Fruit fly (Drosophila melanogaster) whole organism, prepupa: Measurements from ENCODE around the gene Cpr11A.

Source experiments
- Blimp-1 ChIP-seq: fragments of 200-800 bp; sonication (Bioruptor generic); optimal IDR thresholded peaks from 3 replicates; lab custom pipeline; 2017; ENCODE audit warnings: missing biosample characterization, missing genetic modification characterization, mild to moderate bottlenecking, moderate library complexity, missing genetic modification reagents
- CG10631 ChIP-seq: fragments of 200-800 bp; sonication (Bioruptor generic); optimal IDR thresholded peaks from 2 replicates; lab custom pipeline; 2016; ENCODE audit warnings: missing biosample characterization, missing genetic modification characterization
- CG11762 ChIP-seq: fragments of 200-800 bp; sonication (Bioruptor generic); optimal IDR thresholded peaks from 3 replicates; lab custom pipeline; 2016; ENCODE audit warnings: missing biosample characterization, missing genetic modification characterization; ENCODE audit not compliant: insufficient read depth
- CG15336 ChIP-seq: fragments of 200-800 bp; sonication (Bioruptor generic); IDR thresholded peaks from 2 replicates; pipeline ENCODE4 v1.3.6; 2022; ENCODE audit warnings: missing biosample characterization, missing genetic modification characterization
- CG1621 ChIP-seq: fragments of 200-800 bp; sonication (Bioruptor generic); optimal IDR thresholded peaks from 3 replicates; lab custom pipeline; 2018; ENCODE audit warnings: missing biosample characterization, mild to moderate bottlenecking, missing genetic modification characterization
- CG3032 ChIP-seq: fragments of 200-800 bp; optimal IDR thresholded peaks from 2 replicates; lab custom pipeline; 2019; ENCODE audit warnings: missing biosample characterization, mild to moderate bottlenecking, missing genetic modification characterization, moderate library complexity
- CG31627 ChIP-seq: fragments of 200-800 bp; sonication (Bioruptor generic); optimal IDR thresholded peaks from 3 replicates; lab custom pipeline; 2016; ENCODE audit warnings: missing biosample characterization, missing genetic modification characterization
- CG32006 ChIP-seq: fragments of 200-800 bp; sonication (Bioruptor generic); optimal IDR thresholded peaks from 3 replicates; lab custom pipeline; 2017; ENCODE audit warnings: missing biosample characterization, mild to moderate bottlenecking, missing genetic modification characterization
- CG34406 ChIP-seq: fragments of 200-800 bp; sonication (Bioruptor generic); optimal IDR thresholded peaks from 3 replicates; lab custom pipeline; 2016; ENCODE audit warnings: missing biosample characterization, missing genetic modification characterization
- CG3919 ChIP-seq: fragments of 200-800 bp; sonication (Bioruptor generic); optimal IDR thresholded peaks from 3 replicates; lab custom pipeline; 2016; ENCODE audit warnings: missing biosample characterization, missing genetic modification characterization
- CG4318 ChIP-seq: fragments of 200-800 bp; sonication (Bioruptor generic); optimal IDR thresholded peaks from 3 replicates; lab custom pipeline; 2017; ENCODE audit warnings: missing biosample characterization, mild to moderate bottlenecking, missing genetic modification characterization
- CG6163 ChIP-seq: fragments of 200-800 bp; sonication (Bioruptor generic); IDR thresholded peaks from 3 replicates; pipeline ENCODE4 v1.3.6; 2022; ENCODE audit warnings: missing biosample characterization, missing genetic modification characterization
- CG6276 ChIP-seq: fragments of 200-800 bp; sonication (Bioruptor generic); optimal IDR thresholded peaks from 2 replicates; lab custom pipeline; 2017; ENCODE audit warnings: missing biosample characterization, mild to moderate bottlenecking, missing genetic modification characterization
- CG6792 ChIP-seq: fragments of 200-800 bp; sonication (Bioruptor generic); optimal IDR thresholded peaks from 3 replicates; lab custom pipeline; 2016; ENCODE audit warnings: missing biosample characterization, missing genetic modification characterization
- CG6854 ChIP-seq: fragments of 200-800 bp; sonication (Bioruptor generic); optimal IDR thresholded peaks from 2 replicates; lab custom pipeline; 2017; ENCODE audit warnings: missing biosample characterization, mild to moderate bottlenecking, missing genetic modification characterization
- CG7368 ChIP-seq: fragments of 200-800 bp; sonication (Bioruptor generic); optimal IDR thresholded peaks from 3 replicates; lab custom pipeline; 2016; ENCODE audit warnings: missing biosample characterization, missing genetic modification characterization
- CG8119 ChIP-seq: fragments of 200-800 bp; sonication (Bioruptor generic); IDR thresholded peaks from 3 replicates; pipeline ENCODE4 v1.3.6; 2022; ENCODE audit warnings: missing biosample characterization, missing genetic modification characterization
- CG8319 ChIP-seq: fragments of 200-800 bp; sonication (Bioruptor generic); optimal IDR thresholded peaks from 3 replicates; lab custom pipeline; 2016; ENCODE audit warnings: missing biosample characterization, missing genetic modification characterization
- CG8632 ChIP-seq: fragments of 200-800 bp; sonication (Bioruptor generic); optimal IDR thresholded peaks from 3 replicates; lab custom pipeline; 2016; ENCODE audit warnings: missing biosample characterization, missing genetic modification characterization
- CG9139 ChIP-seq: fragments of 200-800 bp; sonication (Bioruptor generic); optimal IDR thresholded peaks from 3 replicates; lab custom pipeline; 2017; ENCODE audit warnings: missing biosample characterization, mild to moderate bottlenecking, missing genetic modification characterization
- Eip78C ChIP-seq: fragments of 200-800 bp; sonication (Bioruptor generic); peaks from one replicate; lab custom pipeline; 2016; ENCODE audit warnings: missing biosample characterization, missing genetic modification characterization
- Eip93F ChIP-seq: fragments of 200-800 bp; sonication (Bioruptor generic); optimal IDR thresholded peaks from 2 replicates; lab custom pipeline; 2016; ENCODE audit warnings: missing biosample characterization, mild to moderate bottlenecking, missing genetic modification characterization
- Ets21C ChIP-seq: fragments of 200-800 bp; sonication (Bioruptor generic); optimal IDR thresholded peaks from 3 replicates; lab custom pipeline; 2016; ENCODE audit warnings: missing biosample characterization, missing genetic modification characterization
- Ets96B ChIP-seq: fragments of 200-800 bp; optimal IDR thresholded peaks from 2 replicates; lab custom pipeline; 2019; ENCODE audit warnings: missing biosample characterization, mild to moderate bottlenecking, missing genetic modification characterization, moderate library complexity
- Gug ChIP-seq: fragments of 200-800 bp; sonication (Bioruptor generic); IDR thresholded peaks from 2 replicates; pipeline ENCODE4 v1.3.6; 2022; ENCODE audit warnings: missing biosample characterization, missing genetic modification characterization
- Hr38 ChIP-seq: sonication (Bioruptor generic); optimal IDR thresholded peaks from 2 replicates; lab custom pipeline; 2016; ENCODE audit warnings: missing biosample characterization, missing genetic modification characterization
- Hr39 ChIP-seq: fragments of 200-800 bp; sonication (Bioruptor generic); optimal IDR thresholded peaks from 2 replicates; lab custom pipeline; 2016; ENCODE audit warnings: missing biosample characterization, missing genetic modification characterization
- Hr4 ChIP-seq: fragments of 200-800 bp; sonication (Bioruptor generic); optimal IDR thresholded peaks from 3 replicates; lab custom pipeline; 2016; ENCODE audit warnings: missing biosample characterization, missing genetic modification characterization
- Met ChIP-seq: fragments of 200-800 bp; sonication (Bioruptor generic); optimal IDR thresholded peaks from 3 replicates; lab custom pipeline; 2016; ENCODE audit warnings: missing biosample characterization, missing genetic modification characterization
- OdsH ChIP-seq: fragments of 200-800 bp; sonication (Bioruptor generic); optimal IDR thresholded peaks from 3 replicates; lab custom pipeline; 2016; ENCODE audit warnings: missing biosample characterization, missing genetic modification characterization
- Smox ChIP-seq: fragments of 200-800 bp; sonication (Bioruptor generic); optimal IDR thresholded peaks from 3 replicates; lab custom pipeline; 2016; ENCODE audit warnings: missing biosample characterization, missing genetic modification characterization
- Sox102F ChIP-seq: fragments of 200-800 bp; sonication (Bioruptor generic); optimal IDR thresholded peaks from 2 replicates; lab custom pipeline; 2016; ENCODE audit warnings: missing biosample characterization, mild to moderate bottlenecking, missing genetic modification characterization
- Sox14 ChIP-seq: fragments of 200-800 bp; sonication (Bioruptor generic); optimal IDR thresholded peaks from 3 replicates; lab custom pipeline; 2016; ENCODE audit warnings: missing biosample characterization, missing genetic modification characterization
- achi ChIP-seq: fragments of 200-800 bp; sonication (Bioruptor generic); optimal IDR thresholded peaks from 3 replicates; lab custom pipeline; 2016; ENCODE audit warnings: missing biosample characterization, missing genetic modification characterization
- acj6 ChIP-seq: fragments of 200-800 bp; sonication (Bioruptor generic); optimal IDR thresholded peaks from 3 replicates; lab custom pipeline; 2016; ENCODE audit warnings: missing biosample characterization, missing genetic modification characterization
- dac ChIP-seq: fragments of 200-800 bp; sonication (Bioruptor generic); optimal IDR thresholded peaks from 2 replicates; lab custom pipeline; 2017; ENCODE audit warnings: missing biosample characterization, mild to moderate bottlenecking, missing genetic modification characterization
- eg ChIP-seq: fragments of 200-800 bp; sonication (Bioruptor generic); IDR thresholded peaks from 3 replicates; pipeline ENCODE4 v1.3.6; 2022; ENCODE audit warnings: missing biosample characterization, missing genetic modification characterization
- esn ChIP-seq: fragments of 200-800 bp; sonication (Bioruptor generic); optimal IDR thresholded peaks from 2 replicates; lab custom pipeline; 2016; ENCODE audit warnings: missing biosample characterization, mild to moderate bottlenecking, missing genetic modification characterization, moderate library complexity
- fd59A ChIP-seq: fragments of 200-800 bp; sonication (Bioruptor generic); optimal IDR thresholded peaks from 2 replicates; lab custom pipeline; 2017; ENCODE audit warnings: missing biosample characterization, mild to moderate bottlenecking, missing genetic modification characterization, missing genetic modification reagents
- fd85E ChIP-seq: fragments of 200-800 bp; sonication (Bioruptor generic); optimal IDR thresholded peaks from 3 replicates; lab custom pipeline; 2016; ENCODE audit warnings: missing biosample characterization, missing genetic modification characterization
- fkh ChIP-seq: fragments of 200-800 bp; sonication (Bioruptor generic); optimal IDR thresholded peaks from 3 replicates; lab custom pipeline; 2017; ENCODE audit warnings: missing biosample characterization, mild to moderate bottlenecking, missing genetic modification characterization, moderate library complexity
- net ChIP-seq: fragments of 200-800 bp; sonication (Bioruptor generic); optimal IDR thresholded peaks from 3 replicates; lab custom pipeline; 2016; ENCODE audit warnings: missing biosample characterization, missing genetic modification characterization
- pdm3 ChIP-seq: fragments of 200-800 bp; sonication (Bioruptor generic); optimal IDR thresholded peaks from 3 replicates; lab custom pipeline; 2016; ENCODE audit warnings: missing biosample characterization, missing genetic modification characterization
- salr ChIP-seq, 2 experiments: fragments of 200-800 bp; sonication (Bioruptor generic); optimal IDR thresholded peaks; 3 replicates each; lab custom pipeline; 2016 to 2018; ENCODE audit warnings: missing biosample characterization in 2 of 2, missing genetic modification characterization in 2 of 2, mild to moderate bottlenecking in 1 of 2
- spab ChIP-seq: fragments of 200-800 bp; sonication (Bioruptor generic); optimal IDR thresholded peaks from 2 replicates; lab custom pipeline; 2017; ENCODE audit warnings: missing biosample characterization, mild to moderate bottlenecking, missing genetic modification characterization, missing genetic modification reagents
- ss ChIP-seq, 2 experiments: fragments of 200-800 bp; sonication (Bioruptor generic); optimal IDR thresholded peaks; 2 replicates in 1 of 2; 3 replicates in 1 of 2; lab custom pipeline; 2017 to 2018; ENCODE audit warnings: mild to moderate bottlenecking in 2 of 2, missing biosample characterization in 2 of 2, missing genetic modification characterization in 2 of 2, moderate library complexity in 1 of 2
- svp ChIP-seq: fragments of 200-800 bp; sonication (Bioruptor generic); peaks from one replicate; lab custom pipeline; 2016; ENCODE audit warnings: missing biosample characterization, missing genetic modification characterization
- topi ChIP-seq: fragments of 200-800 bp; sonication (Bioruptor generic); optimal IDR thresholded peaks from 3 replicates; lab custom pipeline; 2016; ENCODE audit warnings: missing biosample characterization, missing genetic modification characterization

Gene Cpr11A

dm6 chrX:12469778-12470177 lies 17.0 kb upstream of the Cpr11A start:
- TF ChIP-seq CG8632 (GFP tag; lab: Kevin White, UChicago) (peak; percentile 5), Sox14 (GFP tag; lab: Kevin White, UChicago) (peak; percentile 3), Hr39 (GFP tag; lab: Kevin White, UChicago) (peak; percentile 16), net (GFP tag; lab: Kevin White, UChicago) (peak; percentile 16), CG6792 (GFP tag; lab: Kevin White, UChicago) (no peak), OdsH (peak; percentile 42), Smox (GFP tag; lab: Kevin White, UChicago) (peak; percentile 23), Ets21C (no peak), topi (GFP tag; lab: Kevin White, UChicago) (peak; percentile 28), CG8119 (GFP tag; lab: Robert Waterston, UW) (peak; percentile 55; the same call in 2 of the 3 replicates), fd85E (GFP tag; lab: Kevin White, UChicago) (no peak), CG10631 (GFP tag; lab: Kevin White, UChicago) (peak; percentile 25), CG3919 (GFP tag; lab: Kevin White, UChicago) (peak; percentile 27), CG6163 (no peak; the same call in 2 of the 3 replicates), Gug (GFP tag; lab: Robert Waterston, UW) (peak; percentile 51), salr (GFP tag; optimal IDR thresholded peaks at IDR 0.05; lab: Kevin White, UChicago) (peak in 1 of 2 experiments; percentile 11), CG32006 (GFP tag; lab: Kevin White, UChicago) (peak; percentile 51), Hr4 (GFP tag; lab: Kevin White, UChicago) (peak; percentile 38), CG8319 (no peak), CG31627 (GFP tag; lab: Kevin White, UChicago) (peak; percentile 8), Sox102F (GFP tag; lab: Kevin White, UChicago) (peak; percentile 9), achi (GFP tag; lab: Kevin White, UChicago) (peak; percentile 48), spab (no peak), CG7368 (no peak), pdm3 (GFP tag; lab: Kevin White, UChicago) (peak; percentile 43), CG6276 (GFP tag; lab: Kevin White, UChicago) (peak; percentile 21), CG15336 (GFP tag; lab: Robert Waterston, UW) (peak; percentile 64), acj6 (GFP tag; lab: Kevin White, UChicago) (peak; percentile 24), eg (GFP tag; lab: Robert Waterston, UW) (peak; percentile 49; the same call in 2 of the 3 replicates), Eip93F (GFP tag; lab: Kevin White, UChicago) (no peak), svp (GFP tag; lab: Kevin White, UChicago) (peak; percentile 65), Met (GFP tag; lab: Kevin White, UChicago) (peak; percentile 29), esn (peak; percentile 16), Eip78C (GFP tag; lab: Kevin White, UChicago) (peak; percentile 63)

dm6 chrX:12470187-12470931 lies 16.4 kb upstream of the Cpr11A start:
- no peak for TF ChIP-seq CG7368
- no peak for TF ChIP-seq fd59A (GFP tag; lab: Kevin White, UChicago)
- peak; percentile 26; the same call in 1 of the 2 replicates for TF ChIP-seq Gug (GFP tag; lab: Robert Waterston, UW)
- TF ChIP-seq Hr4 (GFP tag; lab: Kevin White, UChicago): peak; percentile 37
- peak; percentile 71 for TF ChIP-seq fkh (GFP tag; lab: Kevin White, UChicago)
- peak; percentile 30 for TF ChIP-seq topi (GFP tag; lab: Kevin White, UChicago)
- peak; percentile 55 for TF ChIP-seq CG32006 (GFP tag; lab: Kevin White, UChicago)
- peak; percentile 3 for TF ChIP-seq Ets96B
- TF ChIP-seq pdm3 (GFP tag; lab: Kevin White, UChicago): no peak
- TF ChIP-seq fd85E (GFP tag; lab: Kevin White, UChicago): no peak
- no peak for TF ChIP-seq CG9139 (GFP tag; lab: Kevin White, UChicago)
- peak; percentile 64 for TF ChIP-seq CG8119 (GFP tag; lab: Robert Waterston, UW)
- TF ChIP-seq CG11762: no peak
- peak; percentile 32 for TF ChIP-seq CG6276 (GFP tag; lab: Kevin White, UChicago)
- peak; percentile 56; the same call in 2 of the 3 replicates for TF ChIP-seq CG6163
- no peak for TF ChIP-seq Blimp-1 (GFP tag; lab: Kevin White, UChicago)
- peak; percentile 36 for TF ChIP-seq CG1621 (tag; lab: Kevin White, UChicago)
- TF ChIP-seq achi (GFP tag; lab: Kevin White, UChicago): peak; percentile 43
- no peak for TF ChIP-seq ss (GFP tag; optimal IDR thresholded peaks at IDR 0.05; lab: Kevin White, UChicago)
- TF ChIP-seq OdsH: peak; percentile 23
- TF ChIP-seq CG34406 (GFP tag; lab: Kevin White, UChicago): peak; percentile 49
- TF ChIP-seq spab: no peak
- no peak for TF ChIP-seq Hr38 (GFP tag; lab: Kevin White, UChicago)
- TF ChIP-seq CG4318 (GFP tag; lab: Kevin White, UChicago): no peak
- no peak for TF ChIP-seq CG6854 (GFP tag; lab: Kevin White, UChicago)
- TF ChIP-seq CG3032: peak; percentile 23
- TF ChIP-seq dac (GFP tag; lab: Kevin White, UChicago): no peak
